Worm (Caenorhabditis elegans): ENCODE measurements around the gene C53D6.7.

ce11 chrIV:9078469-9078868, 41.5 kb upstream of the C53D6.7 start, which contains the start of gene mans-4:
- TF ChIP-seq him-1 (tag; optimal IDR thresholded peaks at IDR 0.05) = no peak
- no peak for TF ChIP-seq dao-5 (tag; optimal IDR thresholded peaks at IDR 0.05)

All from whole organism, L4/young adult.